Worm (Caenorhabditis elegans) whole organism, L4/young adult: ENCODE results near the gene K02H11.4.

Experiments used
- W03F9.2 ChIP-seq: fragments of 150-350 bp; optimal IDR thresholded peaks from 2 replicates; lab custom pipeline; 2014; ENCODE audit warnings: missing biosample characterization, missing genetic modification characterization
- dao-5 ChIP-seq: sonication (generic microtip); optimal IDR thresholded peaks from 2 replicates; lab custom pipeline; 2016; ENCODE audit warnings: missing genotype, missing genetic modification characterization, moderate library complexity, missing compliant biosample characterization
- him-1 ChIP-seq: sonication (generic microtip); optimal IDR thresholded peaks from 2 replicates; lab custom pipeline; 2016; ENCODE audit warnings: missing genotype, missing genetic modification reagents, missing genetic modification characterization, missing compliant biosample characterization

DNA sequence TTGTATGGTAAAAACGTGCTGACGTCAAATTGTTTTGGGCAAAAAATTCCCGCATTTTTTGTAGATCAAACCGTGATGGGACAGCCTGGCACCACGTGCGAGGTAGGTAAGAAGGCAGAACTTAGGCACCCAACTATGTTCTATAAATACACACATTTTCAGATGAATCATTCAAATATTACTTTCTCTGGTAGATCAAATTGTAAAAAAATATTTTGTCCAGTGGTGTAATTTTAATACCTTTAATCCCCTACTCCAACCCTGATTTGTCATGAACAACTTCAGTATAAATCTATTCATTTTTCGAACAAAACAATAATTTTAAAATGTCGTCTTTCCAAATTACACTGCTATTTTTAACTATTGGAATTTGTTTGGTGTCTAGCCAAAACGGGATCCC, 36.6 kb downstream of the K02H11.4 start, which contains the start of gene spig-7:
- no peak for TF ChIP-seq W03F9.2 (tag; lab: Kevin White, UChicago)
- TF ChIP-seq him-1 (tag; lab: Kevin White, UChicago), result no peak
- TF ChIP-seq dao-5 (tag; lab: Kevin White, UChicago), result no peak
